Fruit fly (Drosophila melanogaster): Measurements from ENCODE around the gene CG15628.

CG15628 gene

DNA sequence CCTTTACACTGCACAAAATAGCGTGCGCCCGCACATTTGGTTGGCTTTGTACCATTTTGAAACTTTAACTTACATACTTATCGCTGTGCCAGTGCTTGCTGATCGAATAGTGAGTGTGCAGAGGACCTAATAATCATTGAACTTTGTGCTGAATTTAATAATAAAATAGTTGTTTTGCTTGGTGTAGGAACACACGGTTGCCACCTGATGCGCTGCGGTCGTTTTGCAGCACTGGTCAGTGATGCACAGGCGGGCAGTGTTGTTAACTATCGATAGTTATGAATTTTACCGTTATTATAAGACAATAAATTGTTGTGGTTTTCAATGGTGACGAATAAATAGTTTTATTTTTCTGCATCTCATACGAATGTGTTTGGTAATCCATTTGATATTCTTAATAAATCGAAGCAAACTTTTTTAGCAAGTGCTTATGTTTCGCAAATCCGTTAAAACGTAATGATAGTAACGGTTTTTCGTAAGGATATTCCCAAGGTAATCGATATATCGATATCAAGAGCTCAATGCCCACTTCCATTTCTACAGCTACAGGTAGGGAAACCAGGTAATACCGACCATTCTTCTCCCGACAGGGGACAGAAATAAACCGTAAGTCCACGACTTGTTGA is 16.3 kb downstream of the CG15628 start, which contains the start of the genes tank and CG12194 (continued):
- peak; percentile 98 for TF ChIP-seq CG7372 (GFP tag; IDR thresholded peaks at IDR 0.05)
- peak; percentile 99 for TF ChIP-seq CHES-1-like (GFP tag; optimal IDR thresholded peaks at IDR 0.05)
- peak; percentile 98 for TF ChIP-seq gro (GFP tag; optimal IDR thresholded peaks at IDR 0.05)
- peak; percentile 94 for TF ChIP-seq CG12104 (GFP tag; optimal IDR thresholded peaks at IDR 0.05)
- TF ChIP-seq CG15073 (GFP tag; optimal IDR thresholded peaks at IDR 0.05) = peak; percentile 90
- TF ChIP-seq CG32532 (GFP tag; IDR thresholded peaks at IDR 0.05) = peak; percentile 99
- peak; percentile 97 for TF ChIP-seq Lim3 (GFP tag; IDR thresholded peaks at IDR 0.05)
- no peak for TF ChIP-seq Dfd (GFP tag; optimal IDR thresholded peaks at IDR 0.05)
- peak; percentile 99 for TF ChIP-seq so (GFP tag; IDR thresholded peaks at IDR 0.05)
- TF ChIP-seq br (optimal IDR thresholded peaks at IDR 0.05) = no peak
- peak; percentile 98 for TF ChIP-seq MTF-1 (GFP tag; optimal IDR thresholded peaks at IDR 0.05; ENCODE audit: borderline replicate concordance)
- TF ChIP-seq az2 (GFP tag; optimal IDR thresholded peaks at IDR 0.05) = peak; percentile 100
- TF ChIP-seq CG17568 (GFP tag; optimal IDR thresholded peaks at IDR 0.05) = peak; percentile 98
- peak; percentile 98 for TF ChIP-seq CG18476 (GFP tag; optimal IDR thresholded peaks at IDR 0.05)
- TF ChIP-seq zf30C (GFP tag; optimal IDR thresholded peaks at IDR 0.05) = peak; percentile 96
- peak; percentile 85 for TF ChIP-seq exex (tag; optimal IDR thresholded peaks at IDR 0.05)
- TF ChIP-seq vfl (GFP tag; optimal IDR thresholded peaks at IDR 0.05) = peak; percentile 99
- TF ChIP-seq cg (GFP tag; optimal IDR thresholded peaks at IDR 0.05) = no peak
- TF ChIP-seq NfI (GFP tag; optimal IDR thresholded peaks at IDR 0.05) = peak; percentile 99
- peak; percentile 94 for TF ChIP-seq CG6683 (GFP tag; optimal IDR thresholded peaks at IDR 0.05)
- peak; percentile 99 for TF ChIP-seq dysf (GFP tag; IDR thresholded peaks at IDR 0.05)
- peak; percentile 94 for TF ChIP-seq TFAM (GFP tag; optimal IDR thresholded peaks at IDR 0.05)
- TF ChIP-seq Lhr (GFP tag; optimal IDR thresholded peaks at IDR 0.05) = peak; percentile 97
- TF ChIP-seq ato (GFP tag; IDR thresholded peaks at IDR 0.05; ENCODE audit: partially characterized antibody) = 0 out of 2 replicates have a peak, but pooled peaks have one; percentile 47
- TF ChIP-seq Elba2 (GFP tag; optimal IDR thresholded peaks at IDR 0.05) = peak; percentile 85
- peak; percentile 79 for TF ChIP-seq CG10431 (GFP tag; optimal IDR thresholded peaks at IDR 0.05)
- TF ChIP-seq CG1603 (tag; optimal IDR thresholded peaks at IDR 0.05) = peak; percentile 99
- TF ChIP-seq otp (GFP tag; IDR thresholded peaks at IDR 0.05) = peak; percentile 99
- TF ChIP-seq dimm (GFP tag; IDR thresholded peaks at IDR 0.05) = peak; percentile 98
- TF ChIP-seq Optix (GFP tag; IDR thresholded peaks at IDR 0.05) = peak; percentile 100
- TF ChIP-seq CG1024 (GFP tag; IDR thresholded peaks at IDR 0.05) = peak; percentile 98
- peak; percentile 99 for TF ChIP-seq mam (GFP tag; optimal IDR thresholded peaks at IDR 0.05)
- peak; percentile 99 for TF ChIP-seq CG16779 (GFP tag; IDR thresholded peaks at IDR 0.05)
- TF ChIP-seq CG6654 (GFP tag; optimal IDR thresholded peaks at IDR 0.05) = peak; percentile 94
- peak; percentile 97 for TF ChIP-seq CG9817 (tag; optimal IDR thresholded peaks at IDR 0.05)
- peak; percentile 99 for TF ChIP-seq Gsc (GFP tag; IDR thresholded peaks at IDR 0.05)
- peak; percentile 99 for TF ChIP-seq CG6272 (GFP tag; IDR thresholded peaks at IDR 0.05)
- peak; percentile 97 for TF ChIP-seq CG31224 (GFP tag; IDR thresholded peaks at IDR 0.05)
- peak; percentile 99 for TF ChIP-seq CG9609 (GFP tag; optimal IDR thresholded peaks at IDR 0.05)
- peak in 1 of 2 experiments; percentile 96 for TF ChIP-seq Eip74EF (GFP tag; optimal IDR thresholded peaks at IDR 0.05)
- peak; percentile 94 for TF ChIP-seq Hand (GFP tag; optimal IDR thresholded peaks at IDR 0.05)
- TF ChIP-seq grn (GFP tag; optimal IDR thresholded peaks at IDR 0.05) = peak; percentile 89
- peak; percentile 99 for TF ChIP-seq gcm2 (GFP tag; optimal IDR thresholded peaks at IDR 0.05)
- peak; percentile 100 for TF ChIP-seq Ptx1 (GFP tag; IDR thresholded peaks at IDR 0.05)
- TF ChIP-seq CG13296 (GFP tag; optimal IDR thresholded peaks at IDR 0.05) = peak; percentile 92
- TF ChIP-seq en (GFP tag; optimal IDR thresholded peaks at IDR 0.05) = peak; percentile 99
- TF ChIP-seq Ravus (GFP tag; IDR thresholded peaks at IDR 0.05) = peak; percentile 98
- peak; percentile 99 for TF ChIP-seq CG1602 (GFP tag; optimal IDR thresholded peaks at IDR 0.05)
- TF ChIP-seq zen (tag; optimal IDR thresholded peaks at IDR 0.05) = peak; percentile 98
- peak; percentile 99 for TF ChIP-seq Mad (GFP tag; optimal IDR thresholded peaks at IDR 0.05)
- TF ChIP-seq jigr1 (GFP tag; IDR thresholded peaks at IDR 0.05) = peak; percentile 99
